Worm (Caenorhabditis elegans): ENCODE data around the gene srv-28.
"Not testable (repeated sequence)": the region's sequence is repeated elsewhere in the genome, so short reads cannot be mapped to it uniquely, and the experiment has no call there.

Gene srv-28

ce11 chrIV:6275671-6276209 lies 12.6 kb upstream of the srv-28 start, which contains the start of the genes aat-4 and T13A10.1 (continued):
- peak in 1 of 2 experiments; percentile 74 for TF ChIP-seq unc-62 (GFP tag; optimal IDR thresholded peaks at IDR 0.05 in 1 of 2)
- no peak for TF ChIP-seq unc-62 (tag; optimal IDR thresholded peaks at IDR 0.05)

ce11 chrIV:6271923-6272322 lies 8.8 kb upstream of the srv-28 start, which contains the start of gene srv-31:
Gene srv-31 (minus strand): TSS chrIV:6272023.
- no peak for TF ChIP-seq hlh-11 (tag; optimal IDR thresholded peaks at IDR 0.05)
- TF ChIP-seq nhr-10 (tag; optimal IDR thresholded peaks at IDR 0.05), result no peak
- TF ChIP-seq zip-2 (tag; optimal IDR thresholded peaks at IDR 0.05), result no peak
- no peak for TF ChIP-seq jun-1 (tag; optimal IDR thresholded peaks at IDR 0.05)
- no peak for TF ChIP-seq mdt-29 (GFP tag; IDR thresholded peaks at IDR 0.05)

ce11 chrIV:6269346-6269745 lies 6.2 kb upstream of the srv-28 start, which contains the start of gene srv-30:
Gene srv-30 (minus strand): TSS chrIV:6269446.
- TF ChIP-seq unc-62 (GFP tag; optimal IDR thresholded peaks at IDR 0.05 in 1 of 2), result peak in 1 of 2 experiments; percentile 42
- TF ChIP-seq unc-62 (tag; optimal IDR thresholded peaks at IDR 0.05), result no peak
- TF ChIP-seq madf-9 (GFP tag; conservative IDR thresholded peaks at IDR 0.05), result no peak

DNA sequence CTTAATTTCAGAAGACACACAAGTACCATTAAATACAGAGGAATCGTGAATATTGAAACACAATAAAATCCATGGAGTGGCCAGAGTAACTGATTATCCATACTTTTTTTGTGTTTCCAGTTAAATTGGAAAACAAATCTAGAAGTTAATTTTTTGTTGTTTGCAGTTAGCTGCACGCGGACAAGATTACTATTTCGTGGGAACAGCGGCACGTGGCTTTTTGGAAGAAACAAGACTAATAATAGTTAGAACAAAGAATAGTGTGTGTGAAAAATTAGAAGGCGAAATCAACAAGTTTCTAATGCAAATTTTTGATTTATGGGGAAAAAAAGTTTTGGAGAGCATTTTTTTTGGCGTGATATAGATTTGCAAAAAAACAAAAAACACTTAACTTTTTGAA lies 3.4 kb upstream of the srv-28 start, which contains the start of gene srv-29:
Gene srv-29 (minus strand): TSS at position 101 of the 400 bp plus-strand sequence.
- no peak for TF ChIP-seq F37D6.2 (tag; optimal IDR thresholded peaks at IDR 0.05)
- no peak for TF ChIP-seq lin-39 (tag; optimal IDR thresholded peaks at IDR 0.05)
- no peak for TF ChIP-seq nhr-237 (tag; optimal IDR thresholded peaks at IDR 0.05)

DNA sequence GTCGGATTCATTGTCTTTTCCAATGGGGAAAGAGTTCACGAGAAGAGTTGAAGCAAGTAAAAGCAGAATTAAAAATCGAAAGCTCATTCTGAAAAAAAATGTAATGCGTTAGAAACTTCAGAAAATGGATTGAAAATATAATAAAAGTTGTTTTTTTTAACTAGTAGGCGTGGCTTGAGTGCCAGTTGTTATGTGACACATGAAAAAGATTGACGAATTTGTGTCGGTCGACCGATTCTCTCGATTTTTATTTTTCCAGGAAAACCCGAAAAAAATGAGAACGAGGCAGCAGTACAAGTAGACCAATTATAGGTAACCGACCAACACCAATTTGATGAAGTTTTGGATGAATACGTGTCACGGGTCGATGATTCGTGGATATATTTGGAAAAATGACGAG lies 3.4 kb downstream of the srv-28 start, which contains the start of gene nlp-16:
Gene nlp-16 (minus strand): TSS at position 101 of the 400 bp plus-strand sequence.
- TF ChIP-seq lim-7 (GFP tag; IDR thresholded peaks at IDR 0.05) (no peak), ceh-28 (tag; optimal IDR thresholded peaks at IDR 0.05) (no peak), sdz-12 (GFP tag; optimal IDR thresholded peaks at IDR 0.05) (no peak), zag-1 (tag; optimal IDR thresholded peaks at IDR 0.05) (no peak), php-3 (GFP tag; IDR thresholded peaks at IDR 0.05) (no peak), pha-4 (GFP tag; IDR thresholded peaks at IDR 0.05) (no peak), pha-4 (tag; optimal IDR thresholded peaks at IDR 0.05) (no peak)

DNA sequence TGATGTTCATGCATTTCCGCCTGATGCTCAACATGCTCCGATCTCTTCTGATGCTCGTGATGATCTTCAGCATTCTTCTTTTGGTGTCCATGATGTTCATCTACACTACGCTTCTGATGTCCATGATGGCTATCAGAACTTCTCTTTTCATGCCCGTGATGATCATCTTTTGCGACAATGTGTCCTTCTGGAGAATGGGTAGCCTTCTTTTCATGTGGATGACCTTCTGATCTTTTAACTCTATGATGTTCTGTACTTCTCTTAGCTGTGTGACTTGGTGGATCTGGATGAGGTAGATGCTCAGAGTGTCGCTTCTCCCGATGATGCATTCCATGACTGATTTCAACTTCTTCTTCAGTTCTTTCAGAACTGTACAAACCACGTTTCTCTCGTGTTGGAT lies 4.2 kb downstream of the srv-28 start:
- TF ChIP-seq unc-62 (GFP tag; optimal IDR thresholded peaks at IDR 0.05 in 1 of 2) (peak in 1 of 2 experiments; percentile 90), unc-62 (tag; optimal IDR thresholded peaks at IDR 0.05) (no peak), zfp-3 (GFP tag; conservative IDR thresholded peaks at IDR 0.05) (no peak)

ce11 chrIV:6254635-6255034 lies 8.5 kb downstream of the srv-28 start, which contains the start of gene T13A10.64:
Gene T13A10.64 (plus strand): TSS chrIV:6254935.
- TF ChIP-seq lin-29 (GFP tag; IDR thresholded peaks at IDR 0.05), result no peak
- no peak for TF ChIP-seq aly-2 (tag; optimal IDR thresholded peaks at IDR 0.05)
- TF ChIP-seq mep-1 (tag; optimal IDR thresholded peaks at IDR 0.05), result no peak
- TF ChIP-seq nhr-6 (tag; optimal IDR thresholded peaks at IDR 0.05), result no peak
- TF ChIP-seq madf-9 (GFP tag; conservative IDR thresholded peaks at IDR 0.05), result no peak
- no peak for TF ChIP-seq D1046.2 (GFP tag; IDR thresholded peaks at IDR 0.05)
- TF ChIP-seq ceh-62 (tag; optimal IDR thresholded peaks at IDR 0.05), result no peak
- no peak for TF ChIP-seq nhr-237 (tag; optimal IDR thresholded peaks at IDR 0.05)

DNA sequence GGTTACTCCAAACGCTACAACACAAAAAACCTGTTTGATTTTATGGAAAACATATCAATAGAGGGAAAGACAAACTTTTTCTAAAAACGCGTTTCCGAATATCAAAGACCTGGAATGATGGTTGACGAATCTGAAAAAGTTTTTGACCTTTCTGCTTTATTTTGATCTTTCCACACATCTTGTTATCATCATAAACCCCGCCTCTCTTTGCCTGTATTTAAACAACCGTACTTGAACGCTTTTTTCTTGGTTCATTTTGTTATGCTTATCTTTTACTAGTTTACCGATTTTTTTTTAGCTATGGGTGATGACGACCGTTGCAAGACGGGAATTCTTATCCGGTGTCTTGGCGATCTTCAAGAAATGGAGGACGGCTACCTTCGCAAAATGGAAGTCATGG lies 10.1 kb downstream of the srv-28 start, which contains the start of gene T13A10.2:
Gene T13A10.2 (plus strand): TSS at position 301 of the 400 bp plus-strand sequence.
- not testable (repeated sequence) for TF ChIP-seq mxl-3 (GFP tag; optimal IDR thresholded peaks at IDR 0.05); ceh-82 (tag; optimal IDR thresholded peaks at IDR 0.05); snpc-4 (tag; optimal IDR thresholded peaks at IDR 0.05)
